Worm (Caenorhabditis elegans) whole organism, L1 larva: ENCODE results near the gene nhr-6.

Experiments used
- ama-1 ChIP-seq: fragments of 150-350 bp; optimal IDR thresholded peaks from 2 replicates; lab custom pipeline; 2014
- ceh-82 ChIP-seq, 3 experiments: fragments of 150-350 bp in 1 of 3; sonication (generic microtip) in 2 of 3; optimal IDR thresholded peaks; 2 replicates each; lab custom pipeline; 2014 to 2017; ENCODE audit warnings: missing biosample characterization in 3 of 3, missing genetic modification characterization in 3 of 3
- ces-1 ChIP-seq: fragments of 150-350 bp; optimal IDR thresholded peaks from 2 replicates; lab custom pipeline; 2014; ENCODE audit warnings: missing biosample characterization, missing genetic modification reagents, missing genetic modification characterization
- efl-1 ChIP-seq, 4 experiments: fragments of 150-350 bp; optimal IDR thresholded peaks in 3 of 4; peaks in 1 of 4; 1 replicate in 1 of 4; 2 replicates in 3 of 4; lab custom pipeline; 2014; ENCODE audit warnings: missing biosample characterization in 2 of 4, missing genetic modification characterization in 2 of 4, missing genetic modification reagents in 2 of 4
- efl-3 ChIP-seq: fragments of 200-800 bp; sonication (Bioruptor generic); optimal IDR thresholded peaks from 2 replicates; lab custom pipeline; 2018; ENCODE audit warnings: mild to moderate bottlenecking, missing genetic modification characterization, missing compliant biosample characterization
- egl-27 ChIP-seq, 2 experiments: fragments of 150-350 bp in 1 of 2; sonication (generic microtip); optimal IDR thresholded peaks; 3 replicates each; lab custom pipeline; 2017 to 2018; ENCODE audit warnings: missing biosample characterization in 2 of 2, missing genetic modification characterization in 2 of 2, missing genetic modification reagents in 2 of 2
- nhr-237 ChIP-seq: fragments of 150-350 bp; optimal IDR thresholded peaks from 2 replicates; lab custom pipeline; 2014; ENCODE audit warnings: missing biosample characterization, missing genetic modification characterization
- nhr-71 ChIP-seq: sonication (generic microtip); optimal IDR thresholded peaks from 2 replicates; lab custom pipeline; 2016; ENCODE audit warnings: mild to moderate bottlenecking, missing genetic modification characterization, moderate library complexity, missing compliant biosample characterization
- snpc-4 ChIP-seq: fragments of 150-350 bp; optimal IDR thresholded peaks from 2 replicates; lab custom pipeline; 2014; ENCODE audit warnings: missing biosample characterization, missing genetic modification characterization
- unc-62 ChIP-seq: fragments of 150-350 bp; optimal IDR thresholded peaks from 2 replicates; lab custom pipeline; 2014; ENCODE audit warnings: missing biosample characterization, missing genetic modification reagents, missing genetic modification characterization
- zag-1 ChIP-seq: fragments of 150-350 bp; optimal IDR thresholded peaks from 2 replicates; lab custom pipeline; 2014; ENCODE audit warnings: missing biosample characterization, missing genetic modification characterization

DNA sequence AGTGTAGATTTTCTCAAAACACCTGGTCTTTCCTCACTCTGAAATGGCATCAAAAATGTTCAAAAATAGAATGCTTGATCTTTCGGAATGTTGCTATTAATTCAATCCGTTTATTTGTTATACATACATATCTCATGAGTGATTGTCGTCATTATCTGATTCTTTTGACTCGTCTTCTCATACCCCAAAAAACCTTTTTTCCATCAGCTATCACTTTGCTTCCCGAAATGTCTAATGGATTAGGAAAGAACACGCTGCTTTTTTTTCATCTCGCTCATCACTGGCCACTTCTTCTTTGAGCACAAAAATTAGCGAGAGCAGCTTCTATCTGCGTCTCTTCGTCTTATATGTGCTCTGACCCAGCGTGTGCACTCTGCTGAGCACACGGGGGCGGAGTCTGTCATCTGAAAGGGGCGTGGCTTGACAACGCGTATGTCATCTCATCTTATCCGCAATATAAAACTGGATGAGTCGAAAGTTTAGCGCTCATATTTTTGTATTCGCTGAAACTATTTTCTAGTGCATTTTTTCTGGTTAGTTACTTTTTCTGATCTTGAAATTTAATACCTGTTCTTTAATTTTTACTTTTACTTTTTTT, 8.5 kb upstream of the nhr-6 start:
- TF ChIP-seq zag-1 (no peak), unc-62 (no peak), efl-3 (GFP tag; lab: Kevin White, UChicago) (no peak), nhr-71 (tag; lab: Kevin White, UChicago) (no peak), ama-1 (lab: Kevin White, UChicago) (no peak), ceh-82 (tag; optimal IDR thresholded peaks at IDR 0.05; lab: Kevin White, UChicago) (no peak), efl-1 (optimal IDR thresholded peaks at IDR 0.05; lab: Kevin White, UChicago) (no peak), efl-1 (GFP tag; optimal IDR thresholded peaks at IDR 0.05 in 1 of 2; lab: Kevin White, UChicago) (no peak), nhr-237 (tag; lab: Kevin White, UChicago) (no peak), snpc-4 (tag; lab: Kevin White, UChicago) (no peak), egl-27 (tag; optimal IDR thresholded peaks at IDR 0.05; lab: Kevin White, UChicago) (no peak), ces-1 (GFP tag; lab: Kevin White, UChicago) (no peak)
